In the genomic region with DNA sequence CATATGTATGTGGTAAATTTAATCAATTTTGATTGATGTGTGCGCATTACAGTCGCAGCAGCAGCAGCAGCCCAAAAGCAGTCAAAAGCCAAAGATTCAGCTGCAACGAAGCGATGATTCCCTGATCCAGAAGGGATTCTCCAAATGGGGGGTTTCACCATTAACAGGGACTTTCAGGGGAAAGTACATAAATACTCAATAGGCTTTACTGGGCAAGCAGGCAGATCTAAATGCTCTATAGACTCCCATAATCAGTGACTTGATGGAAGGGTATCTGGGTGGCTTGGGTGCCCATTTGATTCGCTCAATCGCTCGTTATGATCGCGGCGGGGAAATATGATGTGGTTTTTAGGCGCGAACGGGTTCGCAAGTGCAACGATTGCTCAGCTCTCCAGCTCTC, we compare ENCODE assay signal across 1 fruit fly cellular context.
TF ChIP-seq lines count a peak whose summit lies in the region.

No protein-coding gene starts in this region.

TF ChIP-seq in whole organism, prepupa, 60 proteins besides CTCF, POLR2A, EP300 and RAD21 (continued from another document):
- TF ChIP-seq dac (GFP tag; optimal IDR thresholded peaks at IDR 0.05; lab: Kevin White, UChicago) (no peak), Smox (GFP tag; optimal IDR thresholded peaks at IDR 0.05; lab: Kevin White, UChicago) (peak; percentile 17), Blimp-1 (GFP tag; optimal IDR thresholded peaks at IDR 0.05; lab: Kevin White, UChicago) (no peak), CG6808 (GFP tag; optimal IDR thresholded peaks at IDR 0.05; lab: Kevin White, UChicago) (no peak), Met (GFP tag; optimal IDR thresholded peaks at IDR 0.05; lab: Kevin White, UChicago) (peak; percentile 49), ss (GFP tag; optimal IDR thresholded peaks at IDR 0.05; lab: Kevin White, UChicago) (no peak), Hr39 (GFP tag; optimal IDR thresholded peaks at IDR 0.05; lab: Kevin White, UChicago) (peak; percentile 51), CG10669 (GFP tag; optimal IDR thresholded peaks at IDR 0.05; lab: Kevin White, UChicago) (no peak), eg (GFP tag; IDR thresholded peaks at IDR 0.05; lab: Robert Waterston, UW) (peak; percentile 41; the same call in 1 of the 3 replicates), achi (GFP tag; optimal IDR thresholded peaks at IDR 0.05; lab: Kevin White, UChicago) (no peak), net (GFP tag; optimal IDR thresholded peaks at IDR 0.05; lab: Kevin White, UChicago) (no peak), CG4318 (GFP tag; optimal IDR thresholded peaks at IDR 0.05; lab: Kevin White, UChicago) (no peak), Gug (GFP tag; IDR thresholded peaks at IDR 0.05; lab: Robert Waterston, UW) (no peak), Sox15 (GFP tag; optimal IDR thresholded peaks at IDR 0.05; lab: Kevin White, UChicago) (peak; percentile 2), Hr38 (GFP tag; optimal IDR thresholded peaks at IDR 0.05; lab: Kevin White, UChicago) (no peak), salr (GFP tag; optimal IDR thresholded peaks at IDR 0.05; lab: Kevin White, UChicago) (no peak), dsx (GFP tag; optimal IDR thresholded peaks at IDR 0.05; lab: Kevin White, UChicago; ENCODE audit: poor library complexity, severe bottlenecking) (no peak), svp (GFP tag; lab: Kevin White, UChicago) (peak; percentile 80), CG8119 (GFP tag; IDR thresholded peaks at IDR 0.05; lab: Robert Waterston, UW) (peak; percentile 35; the same call in 1 of the 3 replicates), CG6276 (GFP tag; optimal IDR thresholded peaks at IDR 0.05; lab: Kevin White, UChicago) (peak; percentile 47)
